Worm (Caenorhabditis elegans): ENCODE data around the gene ptr-4.

DNA sequence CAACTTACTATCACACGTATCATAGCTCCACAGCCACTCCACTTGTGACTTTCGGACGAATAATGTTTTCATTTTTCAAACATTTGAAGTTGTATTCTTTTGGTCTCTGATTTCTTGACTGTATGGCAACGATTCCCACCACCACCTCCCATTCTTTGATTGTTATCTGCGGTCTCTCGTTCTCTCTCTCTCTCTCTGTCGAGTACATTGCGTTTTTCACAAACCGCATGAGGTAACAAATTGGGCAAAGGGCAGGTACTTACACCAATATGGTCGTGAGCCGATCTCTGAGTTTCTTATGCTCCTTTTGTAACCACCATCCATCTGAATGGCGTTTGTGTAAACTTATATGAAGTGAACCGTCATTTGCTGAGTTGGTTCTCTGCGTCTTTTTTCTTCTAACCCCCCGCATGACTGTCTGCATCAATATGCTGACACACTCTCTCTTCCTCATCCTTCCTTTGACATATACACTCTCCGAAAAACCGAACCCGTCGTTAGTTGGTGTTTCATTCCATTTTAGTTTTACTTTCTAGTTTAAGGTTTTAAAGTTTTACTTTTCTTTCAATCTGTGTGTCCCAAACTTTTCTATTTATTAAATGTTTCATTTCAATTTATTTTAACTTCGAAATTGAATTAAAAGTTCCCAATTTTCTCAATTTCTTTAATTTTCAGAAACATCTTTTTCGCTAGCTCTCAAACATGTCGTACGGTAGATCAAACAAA is 8.0 kb downstream of the ptr-4 start, which contains the start of gene gln-1:
- no peak for TF ChIP-seq sea-1 (GFP tag; conservative IDR thresholded peaks at IDR 0.05)
- no peak for TF ChIP-seq ama-1 (optimal IDR thresholded peaks at IDR 0.05)
- no peak for TF ChIP-seq flt-1 (GFP tag; IDR thresholded peaks at IDR 0.05)
- no peak for TF ChIP-seq tra-4 (tag; optimal IDR thresholded peaks at IDR 0.05)
- TF ChIP-seq scrt-1 (GFP tag; IDR thresholded peaks at IDR 0.05): no peak
- TF ChIP-seq tbx-11 (GFP tag; IDR thresholded peaks at IDR 0.05): no peak
- no peak for TF ChIP-seq pes-1 (GFP tag; IDR thresholded peaks at IDR 0.05)
- no peak for TF ChIP-seq hmbx-1 (tag; optimal IDR thresholded peaks at IDR 0.05)
- no peak for TF ChIP-seq aly-1 (tag; optimal IDR thresholded peaks at IDR 0.05)

Measured in whole organism, early embryonic.